Worm (Caenorhabditis elegans) whole organism, L1 larva: ENCODE data around the gene C27H6.8.

Source experiments
- ceh-8 ChIP-seq: fragments of 200-800 bp; sonication (Bioruptor generic); optimal IDR thresholded peaks from 2 replicates; lab custom pipeline; 2018; ENCODE audit warnings: mild to moderate bottlenecking, missing genetic modification characterization, moderate library complexity, missing compliant biosample characterization
- fkh-10 ChIP-seq: sonication (generic microtip); optimal IDR thresholded peaks from 2 replicates; lab custom pipeline; 2017; ENCODE audit warnings: missing biosample characterization, missing genetic modification reagents, missing genetic modification characterization
- lin-39 ChIP-seq: fragments of 150-350 bp; optimal IDR thresholded peaks from 2 replicates; lab custom pipeline; 2014; ENCODE audit warnings: missing biosample characterization, missing genetic modification reagents, missing genetic modification characterization
- lsy-2 ChIP-seq, 2 experiments: fragments of 150-350 bp; optimal IDR thresholded peaks; 2 replicates each; lab custom pipeline; 2014; ENCODE audit warnings: missing biosample characterization in 2 of 2, missing genetic modification characterization in 2 of 2
- nhr-11 ChIP-seq: fragments of 150-350 bp; optimal IDR thresholded peaks from 2 replicates; lab custom pipeline; 2014; ENCODE audit warnings: missing biosample characterization, missing genetic modification characterization
- nhr-90 ChIP-seq: sonication (generic microtip); optimal IDR thresholded peaks from 2 replicates; lab custom pipeline; 2016; ENCODE audit warnings: mild to moderate bottlenecking, missing genetic modification characterization, missing compliant biosample characterization; ENCODE audit not compliant: poor library complexity
- tbx-2 ChIP-seq: sonication (generic microtip); optimal IDR thresholded peaks from 2 replicates; lab custom pipeline; 2016; ENCODE audit warnings: missing genetic modification characterization, missing compliant biosample characterization
- zag-1 ChIP-seq: fragments of 150-350 bp; optimal IDR thresholded peaks from 2 replicates; lab custom pipeline; 2014; ENCODE audit warnings: missing biosample characterization, missing genetic modification characterization
- ztf-11 ChIP-seq, 2 experiments: sonication (generic microtip); optimal IDR thresholded peaks; 2 replicates each; lab custom pipeline; 2016 to 2017; ENCODE audit warnings: missing genetic modification characterization in 2 of 2, missing biosample characterization in 1 of 2, missing compliant biosample characterization in 1 of 2

DNA sequence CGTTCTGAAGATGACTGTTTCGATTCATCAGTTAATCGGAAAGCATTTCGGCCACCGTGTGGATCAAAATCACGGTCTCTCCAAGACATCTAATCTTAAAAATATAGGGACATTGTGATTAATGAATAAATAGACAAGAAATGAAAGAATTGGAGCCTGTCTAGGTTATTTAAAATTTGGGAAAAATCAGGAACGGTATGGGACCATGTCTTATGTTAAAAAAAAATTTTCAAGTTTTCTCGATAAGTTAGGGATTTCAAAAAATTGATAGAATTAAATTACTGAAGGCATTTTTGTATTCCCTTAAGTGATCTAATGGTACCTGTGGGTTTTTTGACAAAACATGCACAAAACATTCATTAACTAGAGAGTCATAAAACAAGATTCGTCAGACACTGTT, 11.4 kb downstream of the C27H6.8 start, which contains the start of gene unc-41:
- no peak for TF ChIP-seq tbx-2
- no peak for TF ChIP-seq zag-1
- no peak for TF ChIP-seq nhr-90
- no peak for TF ChIP-seq fkh-10 (GFP tag; lab: Kevin White, UChicago)
- TF ChIP-seq lsy-2 (tag; optimal IDR thresholded peaks at IDR 0.05; lab: Kevin White, UChicago), result no peak
- TF ChIP-seq ztf-11 (tag; optimal IDR thresholded peaks at IDR 0.05; lab: Kevin White, UChicago), result no peak
- TF ChIP-seq lin-39 (tag; lab: Kevin White, UChicago), result no peak
- no peak for TF ChIP-seq nhr-11 (tag; lab: Kevin White, UChicago)
- no peak for TF ChIP-seq ceh-8 (GFP tag; lab: Kevin White, UChicago)
